Worm (Caenorhabditis elegans) whole organism, L2 larva: ENCODE measurements around the gene gcc-1.
A peak's percentile ranks its signal among the peaks of the same experiment; 100 is the strongest.

ENCODE experiments used
- C34F6.9 ChIP-seq: fragments of 150-350 bp; optimal IDR thresholded peaks from 2 replicates; lab custom pipeline; 2014; ENCODE audit warnings: missing biosample characterization, missing genetic modification characterization
- F13H6.1 ChIP-seq: sonication (generic microtip); optimal IDR thresholded peaks from 2 replicates; lab custom pipeline; 2016; ENCODE audit warnings: missing genetic modification characterization, missing compliant biosample characterization
- R02D3.7 ChIP-seq: fragments of 150-350 bp; optimal IDR thresholded peaks from 2 replicates; lab custom pipeline; 2014; ENCODE audit warnings: missing biosample characterization, missing genetic modification characterization
- Y55F3AM.14 ChIP-seq: fragments of 200-800 bp; sonication (Bioruptor generic); optimal IDR thresholded peaks from 2 replicates; lab custom pipeline; 2018; ENCODE audit warnings: mild to moderate bottlenecking, missing genetic modification characterization, missing compliant biosample characterization
- ZK546.5 ChIP-seq: sonication (generic microtip); optimal IDR thresholded peaks from 2 replicates; lab custom pipeline; 2017; ENCODE audit warnings: missing biosample characterization, missing genetic modification characterization
- alr-1 ChIP-seq: fragments of 150-350 bp; optimal IDR thresholded peaks from 2 replicates; lab custom pipeline; 2014; ENCODE audit warnings: missing biosample characterization, missing genetic modification characterization
- aly-2 ChIP-seq: fragments of 150-350 bp; optimal IDR thresholded peaks from 2 replicates; lab custom pipeline; 2014; ENCODE audit warnings: missing biosample characterization, missing genetic modification characterization
- ama-1 ChIP-seq: fragments of 150-350 bp; optimal IDR thresholded peaks from 2 replicates; lab custom pipeline; 2018; ENCODE audit warnings: inconsistent platforms
- blmp-1 ChIP-seq: sonication (generic microtip); optimal IDR thresholded peaks from 2 replicates; lab custom pipeline; 2017; ENCODE audit warnings: missing genetic modification characterization, mild to moderate bottlenecking, missing compliant biosample characterization, antibody characterized with exemption, moderate library complexity; ENCODE audit not compliant: insufficient read depth
- ceh-16 ChIP-seq: fragments of 150-350 bp; optimal IDR thresholded peaks from 2 replicates; lab custom pipeline; 2014; ENCODE audit warnings: missing biosample characterization, missing genetic modification characterization
- ceh-82 ChIP-seq: fragments of 150-350 bp; optimal IDR thresholded peaks from 2 replicates; lab custom pipeline; 2014; ENCODE audit warnings: missing biosample characterization, missing genetic modification characterization
- crh-2 ChIP-seq: sonication (generic microtip); optimal IDR thresholded peaks from 2 replicates; lab custom pipeline; 2017; ENCODE audit warnings: missing biosample characterization, missing genetic modification characterization
- dmd-4 ChIP-seq: sonication (generic microtip); optimal IDR thresholded peaks from 2 replicates; lab custom pipeline; 2017; ENCODE audit warnings: missing biosample characterization, missing genetic modification characterization
- egl-27 ChIP-seq: sonication (generic microtip); optimal IDR thresholded peaks from 3 replicates; lab custom pipeline; 2017; ENCODE audit warnings: missing biosample characterization, missing genetic modification reagents, missing genetic modification characterization
- elt-1 ChIP-seq: fragments of 150-350 bp; optimal IDR thresholded peaks from 2 replicates; lab custom pipeline; 2014; ENCODE audit warnings: missing biosample characterization, missing genetic modification characterization
- elt-3 ChIP-seq: sonication (generic microtip); optimal IDR thresholded peaks from 2 replicates; lab custom pipeline; 2017; ENCODE audit warnings: missing biosample characterization, missing genetic modification characterization
- fos-1 ChIP-seq: fragments of 150-350 bp; optimal IDR thresholded peaks from 2 replicates; lab custom pipeline; 2014; ENCODE audit warnings: missing biosample characterization, missing genetic modification characterization
- gmeb-1 ChIP-seq: fragments of 150-350 bp; optimal IDR thresholded peaks from 2 replicates; lab custom pipeline; 2014; ENCODE audit warnings: missing biosample characterization, missing genetic modification characterization
- lin-11 ChIP-seq: fragments of 150-350 bp; sonication (generic microtip); optimal IDR thresholded peaks from 2 replicates; lab custom pipeline; 2014; ENCODE audit warnings: missing biosample characterization, missing genetic modification characterization, inconsistent platforms, mixed read lengths
- lin-13 ChIP-seq: fragments of 150-350 bp; optimal IDR thresholded peaks from 2 replicates; lab custom pipeline; 2014; ENCODE audit warnings: missing biosample characterization, missing genetic modification reagents, missing genetic modification characterization
- lin-39 ChIP-seq: fragments of 150-350 bp; optimal IDR thresholded peaks from 2 replicates; lab custom pipeline; 2014; ENCODE audit warnings: missing biosample characterization, missing genetic modification reagents, missing genetic modification characterization
- lsy-2 ChIP-seq, 2 experiments: fragments of 150-350 bp in 1 of 2; sonication (generic microtip) in 1 of 2; optimal IDR thresholded peaks; 2 replicates each; lab custom pipeline; 2014 to 2017; ENCODE audit warnings: missing biosample characterization in 2 of 2, missing genetic modification characterization in 2 of 2
- mab-5 ChIP-seq: fragments of 150-350 bp; optimal IDR thresholded peaks from 2 replicates; lab custom pipeline; 2014; ENCODE audit warnings: missing biosample characterization, missing genetic modification characterization
- mbf-1 ChIP-seq: sonication (generic microtip); optimal IDR thresholded peaks from 2 replicates; lab custom pipeline; 2017; ENCODE audit warnings: missing biosample characterization, missing genetic modification characterization
- mdl-1 ChIP-seq, 2 experiments: fragments of 150-350 bp in 1 of 2; sonication (generic microtip) in 1 of 2; optimal IDR thresholded peaks; 2 replicates each; lab custom pipeline; 2017; ENCODE audit warnings: missing biosample characterization in 2 of 2, missing genetic modification characterization in 2 of 2
- nhr-10 ChIP-seq: sonication (generic microtip); optimal IDR thresholded peaks from 2 replicates; lab custom pipeline; 2017; ENCODE audit warnings: missing biosample characterization, missing genetic modification characterization
- nhr-11 ChIP-seq: fragments of 150-350 bp; optimal IDR thresholded peaks from 2 replicates; lab custom pipeline; 2014; ENCODE audit warnings: missing biosample characterization, missing genetic modification characterization
- nhr-12 ChIP-seq: fragments of 150-350 bp; optimal IDR thresholded peaks from 2 replicates; lab custom pipeline; 2014; ENCODE audit warnings: missing biosample characterization, missing genetic modification characterization
- nhr-129 ChIP-seq: fragments of 150-350 bp; optimal IDR thresholded peaks from 2 replicates; lab custom pipeline; 2014; ENCODE audit warnings: missing biosample characterization, missing genetic modification characterization
- nhr-21 ChIP-seq: fragments of 150-350 bp; optimal IDR thresholded peaks from 2 replicates; lab custom pipeline; 2014; ENCODE audit warnings: missing biosample characterization, missing genetic modification characterization
- nhr-23 ChIP-seq: fragments of 150-350 bp; optimal IDR thresholded peaks from 2 replicates; lab custom pipeline; 2014; ENCODE audit warnings: missing biosample characterization, missing genetic modification reagents, missing genetic modification characterization
- nhr-237 ChIP-seq: fragments of 150-350 bp; optimal IDR thresholded peaks from 2 replicates; lab custom pipeline; 2014; ENCODE audit warnings: missing biosample characterization, missing genetic modification characterization
- nhr-25 ChIP-seq: fragments of 150-350 bp; sonication (generic microtip); optimal IDR thresholded peaks from 3 replicates; lab custom pipeline; 2014; ENCODE audit warnings: missing biosample characterization, missing genetic modification characterization
- nhr-6 ChIP-seq: fragments of 150-350 bp; optimal IDR thresholded peaks from 2 replicates; lab custom pipeline; 2014; ENCODE audit warnings: missing biosample characterization, missing genetic modification characterization
- nhr-77 ChIP-seq: fragments of 150-350 bp; optimal IDR thresholded peaks from 2 replicates; lab custom pipeline; 2014; ENCODE audit warnings: missing biosample characterization, missing genetic modification characterization
- peb-1 ChIP-seq: fragments of 150-350 bp; optimal IDR thresholded peaks from 2 replicates; lab custom pipeline; 2014; ENCODE audit warnings: missing biosample characterization, missing genetic modification characterization
- sem-4 ChIP-seq: fragments of 150-350 bp; optimal IDR thresholded peaks from 2 replicates; lab custom pipeline; 2014; ENCODE audit warnings: missing biosample characterization, missing genetic modification reagents, missing genetic modification characterization
- skn-1 ChIP-seq: sonication (generic microtip); optimal IDR thresholded peaks from 2 replicates; lab custom pipeline; 2017; ENCODE audit warnings: missing biosample characterization, missing genetic modification characterization
- sma-3 ChIP-seq: sonication (generic microtip); optimal IDR thresholded peaks from 2 replicates; lab custom pipeline; 2016; ENCODE audit warnings: missing genetic modification reagents, missing genetic modification characterization, missing compliant biosample characterization
- sma-9 ChIP-seq, 2 experiments: fragments of 150-350 bp in 1 of 2; sonication (generic microtip) in 1 of 2; optimal IDR thresholded peaks; 2 replicates each; lab custom pipeline; 2014 to 2016; ENCODE audit warnings: missing genetic modification characterization in 2 of 2, mild to moderate bottlenecking in 1 of 2, missing biosample characterization in 1 of 2, missing compliant biosample characterization in 1 of 2, missing genetic modification reagents in 1 of 2, moderate library complexity in 1 of 2
- snpc-4 ChIP-seq: fragments of 150-350 bp; optimal IDR thresholded peaks from 2 replicates; lab custom pipeline; 2014; ENCODE audit warnings: missing biosample characterization, missing genetic modification characterization
- unc-39 ChIP-seq: fragments of 150-350 bp; optimal IDR thresholded peaks from 2 replicates; lab custom pipeline; 2014; ENCODE audit warnings: missing biosample characterization, missing genetic modification characterization
- unc-55 ChIP-seq: fragments of 150-350 bp; sonication (generic microtip); optimal IDR thresholded peaks from 3 replicates; lab custom pipeline; 2014; ENCODE audit warnings: missing biosample characterization, missing genetic modification reagents, missing genetic modification characterization
- unc-62 ChIP-seq: fragments of 150-350 bp; optimal IDR thresholded peaks from 2 replicates; lab custom pipeline; 2014; ENCODE audit warnings: missing biosample characterization, missing genetic modification reagents, missing genetic modification characterization
- zag-1 ChIP-seq: fragments of 150-350 bp; optimal IDR thresholded peaks from 2 replicates; lab custom pipeline; 2014; ENCODE audit warnings: missing biosample characterization, missing genetic modification characterization
- ztf-1 ChIP-seq: fragments of 200-800 bp; sonication (Bioruptor generic); conservative IDR thresholded peaks from 2 replicates; pipeline ENCODE4 v1.3.6; 2022; ENCODE audit warnings: missing genetic modification characterization, missing compliant biosample characterization
- ztf-11 ChIP-seq: sonication (generic microtip); optimal IDR thresholded peaks from 2 replicates; lab custom pipeline; 2017; ENCODE audit warnings: missing biosample characterization, missing genetic modification characterization
- ztf-4 ChIP-seq: fragments of 150-350 bp; optimal IDR thresholded peaks from 2 replicates; lab custom pipeline; 2014; ENCODE audit warnings: missing biosample characterization, missing genetic modification characterization

Gene gcc-1

DNA sequence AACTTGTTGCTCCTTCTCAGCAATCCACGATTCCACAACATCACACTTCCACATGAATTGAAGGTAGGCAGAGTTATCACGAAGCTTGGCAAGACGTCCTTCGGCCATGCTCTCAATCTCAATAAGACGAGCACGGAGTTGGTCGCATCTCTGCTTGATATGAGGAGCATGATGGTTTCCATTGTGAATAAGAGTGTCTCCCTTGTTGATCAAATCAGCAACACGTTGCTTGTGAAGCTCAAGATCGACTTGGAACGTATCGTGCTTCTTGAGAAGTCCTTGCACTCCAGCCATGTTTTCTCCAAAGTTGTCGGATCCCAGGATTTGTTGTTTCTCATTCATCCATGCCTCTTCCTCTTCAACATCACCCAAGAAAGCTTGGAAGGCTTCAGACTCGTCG, 40.1 kb upstream of the gcc-1 start:
- TF ChIP-seq egl-27: no peak
- TF ChIP-seq mbf-1 (tag; lab: Kevin White, UChicago): no peak
- no peak for TF ChIP-seq F13H6.1
- TF ChIP-seq snpc-4: no peak
- TF ChIP-seq peb-1 (tag; lab: Kevin White, UChicago): no peak
- TF ChIP-seq C34F6.9 (tag; lab: Kevin White, UChicago): no peak
- no peak for TF ChIP-seq R02D3.7
- no peak for TF ChIP-seq nhr-12 (tag; lab: Kevin White, UChicago)
- TF ChIP-seq ztf-1: no peak
- TF ChIP-seq elt-3: no peak
- no peak for TF ChIP-seq Y55F3AM.14 (GFP tag; lab: Kevin White, UChicago)
- TF ChIP-seq unc-62 (GFP tag; lab: Kevin White, UChicago): no peak
- no peak for TF ChIP-seq ZK546.5 (tag; lab: Kevin White, UChicago)
- no peak for TF ChIP-seq nhr-25 (tag; lab: Kevin White, UChicago)

DNA sequence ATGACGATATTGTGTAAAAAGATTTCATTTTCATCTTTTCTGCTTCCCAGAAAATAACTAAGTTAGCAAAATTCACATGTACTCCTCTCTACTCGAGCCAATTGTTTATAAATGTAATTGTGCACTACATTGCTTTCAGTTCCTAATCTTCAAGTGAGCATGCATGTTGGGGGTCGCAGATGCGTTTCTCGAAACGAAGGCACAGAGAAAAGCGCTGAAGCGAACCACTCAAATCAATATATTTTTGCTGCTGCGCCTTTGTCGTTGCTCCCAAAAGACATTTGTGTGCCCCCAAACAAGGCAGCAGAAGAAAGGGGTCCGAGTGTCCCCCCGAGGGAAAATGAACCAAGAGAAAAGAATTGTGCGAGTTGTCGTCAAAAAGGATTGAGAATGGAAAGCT, 33.5 kb upstream of the gcc-1 start:
- TF ChIP-seq lsy-2 (tag; optimal IDR thresholded peaks at IDR 0.05; lab: Kevin White, UChicago) (peak in 1 of 2 experiments; percentile 41), egl-27 (no peak), nhr-6 (tag; lab: Kevin White, UChicago) (no peak), Y55F3AM.14 (GFP tag; lab: Kevin White, UChicago) (peak; percentile 42), ZK546.5 (tag; lab: Kevin White, UChicago) (no peak), ztf-11 (tag; lab: Kevin White, UChicago) (no peak), ama-1 (lab: Kevin White, UChicago) (no peak), fos-1 (tag; lab: Kevin White, UChicago) (no peak), zag-1 (tag; lab: Kevin White, UChicago) (no peak), R02D3.7 (no peak), nhr-10 (tag; lab: Kevin White, UChicago) (no peak), unc-62 (GFP tag; lab: Kevin White, UChicago) (no peak), nhr-237 (tag; lab: Kevin White, UChicago) (no peak), ztf-1 (no peak), snpc-4 (no peak), peb-1 (tag; lab: Kevin White, UChicago) (no peak), mdl-1 (tag; optimal IDR thresholded peaks at IDR 0.05; lab: Kevin White, UChicago) (no peak), nhr-25 (tag; lab: Kevin White, UChicago) (no peak), skn-1 (tag; lab: Kevin White, UChicago) (no peak), nhr-23 (tag; lab: Kevin White, UChicago) (no peak), sem-4 (no peak), blmp-1 (tag; lab: Kevin White, UChicago) (no peak), mab-5 (peak; percentile 0), nhr-77 (tag; lab: Kevin White, UChicago) (no peak), C34F6.9 (tag; lab: Kevin White, UChicago) (peak; percentile 62), aly-2 (no peak), ceh-82 (tag; lab: Kevin White, UChicago) (no peak), elt-3 (no peak), unc-55 (GFP tag; lab: Kevin White, UChicago) (peak; percentile 20), alr-1 (tag; lab: Kevin White, UChicago) (no peak), sma-3 (no peak), mbf-1 (tag; lab: Kevin White, UChicago) (no peak), nhr-129 (tag; lab: Kevin White, UChicago) (peak; percentile 2), crh-2 (tag; lab: Kevin White, UChicago) (no peak), nhr-12 (tag; lab: Kevin White, UChicago) (no peak), gmeb-1 (no peak), elt-1 (tag; lab: Kevin White, UChicago) (no peak), lin-11 (no peak), F13H6.1 (peak; percentile 23), dmd-4 (tag; lab: Kevin White, UChicago) (no peak), nhr-21 (tag; lab: Kevin White, UChicago) (no peak), ceh-16 (no peak), sma-9 (GFP tag; optimal IDR thresholded peaks at IDR 0.05; lab: Kevin White, UChicago) (no peak), sma-9 (tag; optimal IDR thresholded peaks at IDR 0.05; lab: Kevin White, UChicago) (no peak), ztf-4 (tag; lab: Kevin White, UChicago) (no peak), lin-13 (GFP tag; lab: Kevin White, UChicago) (peak; percentile 10), unc-39 (tag; lab: Kevin White, UChicago) (no peak), nhr-11 (tag; lab: Kevin White, UChicago) (no peak), lin-39 (tag; lab: Kevin White, UChicago) (no peak)
